In genomic region chrII:8546975-8547374, ce11 we compare ENCODE assay signal across 2 worm cellular contexts.
A peak's percentile ranks its signal among the peaks of the same experiment; 100 is the strongest.
TF ChIP-seq lines count a peak whose summit lies in the region.

No protein-coding gene starts in this region.

TF ChIP-seq in whole organism, L4 larva, 104 proteins besides CTCF, POLR2A, EP300 and RAD21 (continued from another document):
- TF ChIP-seq lim-7 (GFP tag; IDR thresholded peaks at IDR 0.05; lab: Robert Waterston, UW) (peak; percentile 98), hlh-11 (tag; optimal IDR thresholded peaks at IDR 0.05; lab: Kevin White, UChicago) (peak; percentile 72), nhr-77 (tag; optimal IDR thresholded peaks at IDR 0.05; lab: Kevin White, UChicago) (peak; percentile 13), tag-97 (GFP tag; IDR thresholded peaks at IDR 0.05; lab: Robert Waterston, UW) (0 out of 2 replicates have a peak, but pooled peaks have one; percentile 61), dmd-6 (GFP tag; IDR thresholded peaks at IDR 0.05; lab: Robert Waterston, UW) (no peak), lir-3 (tag; optimal IDR thresholded peaks at IDR 0.05; lab: Kevin White, UChicago) (peak; percentile 53), zfp-3 (GFP tag; conservative IDR thresholded peaks at IDR 0.05; lab: Robert Waterston, UW) (peak; percentile 72), ZK337.2 (GFP tag; IDR thresholded peaks at IDR 0.05; lab: Robert Waterston, UW) (peak; percentile 79; the same call in 1 of the 2 replicates), fkh-10 (GFP tag; optimal IDR thresholded peaks at IDR 0.05; lab: Kevin White, UChicago) (no peak), nhr-28 (tag; optimal IDR thresholded peaks at IDR 0.05; lab: Kevin White, UChicago) (peak; percentile 54), lin-13 (GFP tag; optimal IDR thresholded peaks at IDR 0.05; lab: Kevin White, UChicago) (peak; percentile 71), pqm-1 (tag; optimal IDR thresholded peaks at IDR 0.05; lab: Kevin White, UChicago) (peak; percentile 6)

TF ChIP-seq in whole organism, late embryonic, 69 proteins besides CTCF, POLR2A, EP300 and RAD21 (continued from another document):
- TF ChIP-seq F13H6.1 (tag; optimal IDR thresholded peaks at IDR 0.05; lab: Kevin White, UChicago) (peak; percentile 46), fkh-10 (GFP tag; optimal IDR thresholded peaks at IDR 0.05; lab: Kevin White, UChicago) (no peak)
